Worm (Caenorhabditis elegans) whole organism, L4/young adult: ENCODE data around the gene ZK177.2.

Source experiments
- W03F9.2 ChIP-seq: fragments of 150-350 bp; optimal IDR thresholded peaks from 2 replicates; lab custom pipeline; 2014; ENCODE audit warnings: missing biosample characterization, missing genetic modification characterization
- dao-5 ChIP-seq: sonication (generic microtip); optimal IDR thresholded peaks from 2 replicates; lab custom pipeline; 2016; ENCODE audit warnings: missing genotype, missing genetic modification characterization, moderate library complexity, missing compliant biosample characterization
- him-1 ChIP-seq: sonication (generic microtip); optimal IDR thresholded peaks from 2 replicates; lab custom pipeline; 2016; ENCODE audit warnings: missing genotype, missing genetic modification reagents, missing genetic modification characterization, missing compliant biosample characterization

ce11 chrII:5527841-5528240 lies 8.8 kb downstream of the ZK177.2 start, which contains the start of gene ZK177.1:
- no peak for TF ChIP-seq him-1 (tag; lab: Kevin White, UChicago)
- TF ChIP-seq W03F9.2 (tag; lab: Kevin White, UChicago) = no peak
- no peak for TF ChIP-seq dao-5 (tag; lab: Kevin White, UChicago)
